Worm (Caenorhabditis elegans) whole organism, young adult: ENCODE data around the gene tre-4.

ENCODE experiments used
- B0336.3 ChIP-seq: fragments of 200-800 bp; sonication (Bioruptor generic); IDR thresholded peaks from 2 replicates; pipeline ENCODE4 v1.3.6; 2022; ENCODE audit warnings: missing genetic modification characterization, missing compliant biosample characterization
- F22D6.2 ChIP-seq: sonication (generic microtip); optimal IDR thresholded peaks from 2 replicates; lab custom pipeline; 2016; ENCODE audit warnings: mild to moderate bottlenecking, missing genetic modification characterization, missing compliant biosample characterization
- F23B12.7 ChIP-seq: sonication (generic microtip); optimal IDR thresholded peaks from 2 replicates; lab custom pipeline; 2017; ENCODE audit warnings: missing genetic modification characterization, mild to moderate bottlenecking, missing compliant biosample characterization, antibody characterized with exemption, moderate library complexity; ENCODE audit not compliant: insufficient read depth
- K12H6.12 ChIP-seq: fragments of 200-800 bp; sonication (Bioruptor generic); optimal IDR thresholded peaks from 2 replicates; lab custom pipeline; 2018; ENCODE audit warnings: mild to moderate bottlenecking, missing genetic modification characterization, missing compliant biosample characterization
- Y67H2A.10 ChIP-seq: fragments of 200-800 bp; sonication (Bioruptor generic); conservative IDR thresholded peaks from 2 replicates; pipeline ENCODE4 v1.3.6; 2022; ENCODE audit warnings: missing genetic modification reagents, missing genetic modification characterization, missing compliant biosample characterization
- Y79H2A.3 ChIP-seq: fragments of 200-800 bp; sonication (Bioruptor generic); conservative IDR thresholded peaks from 2 replicates; pipeline ENCODE4 v1.3.6; 2022; ENCODE audit warnings: missing genetic modification reagents, missing genetic modification characterization, missing compliant biosample characterization
- aptf-2 ChIP-seq: fragments of 200-800 bp; sonication (Bioruptor generic); conservative IDR thresholded peaks from 2 replicates; pipeline ENCODE4 v1.3.6; 2022; ENCODE audit warnings: missing genetic modification reagents, missing genetic modification characterization, missing compliant biosample characterization
- aptf-3 ChIP-seq: fragments of 200-800 bp; sonication (Bioruptor generic); IDR thresholded peaks from 2 replicates; pipeline ENCODE4 v1.3.6; 2022; ENCODE audit warnings: missing genetic modification characterization, missing compliant biosample characterization
- attf-3 ChIP-seq: fragments of 200-800 bp; sonication (Bioruptor generic); conservative IDR thresholded peaks from 2 replicates; pipeline ENCODE4 v1.3.6; 2022; ENCODE audit warnings: missing genetic modification reagents, missing genetic modification characterization, missing compliant biosample characterization
- ceh-27 ChIP-seq: fragments of 200-800 bp; sonication (Bioruptor generic); optimal IDR thresholded peaks from 2 replicates; lab custom pipeline; 2018; ENCODE audit warnings: mild to moderate bottlenecking, missing genetic modification characterization, moderate library complexity, missing compliant biosample characterization
- ceh-40 ChIP-seq: fragments of 200-800 bp; sonication (Bioruptor generic); IDR thresholded peaks from 2 replicates; pipeline ENCODE4 v1.3.6; 2022; ENCODE audit warnings: missing genetic modification characterization, missing compliant biosample characterization
- ceh-79 ChIP-seq: sonication (generic microtip); optimal IDR thresholded peaks from 2 replicates; lab custom pipeline; 2017; ENCODE audit warnings: mild to moderate bottlenecking, missing genetic modification characterization, missing compliant biosample characterization
- efl-1 ChIP-seq: fragments of 150-350 bp; optimal IDR thresholded peaks from 2 replicates; lab custom pipeline; 2014; ENCODE audit warnings: missing biosample characterization, missing genetic modification reagents, missing genetic modification characterization
- egl-44 ChIP-seq: fragments of 200-800 bp; sonication (Bioruptor generic); IDR thresholded peaks from 2 replicates; pipeline ENCODE4 v1.3.6; 2022; ENCODE audit warnings: missing genetic modification reagents, missing genetic modification characterization, missing compliant biosample characterization
- egrh-3 ChIP-seq: fragments of 200-800 bp; sonication (Bioruptor generic); IDR thresholded peaks from 2 replicates; pipeline ENCODE4 v1.3.6; 2022; ENCODE audit warnings: missing genetic modification reagents, missing genetic modification characterization, missing compliant biosample characterization
- ekl-4 ChIP-seq: fragments of 200-800 bp; sonication (Bioruptor generic); IDR thresholded peaks from 2 replicates; pipeline ENCODE4 v1.3.6; 2022; ENCODE audit warnings: missing genetic modification reagents, missing genetic modification characterization, missing compliant biosample characterization
- hmg-1.2 ChIP-seq: fragments of 200-800 bp; sonication (Bioruptor generic); IDR thresholded peaks from 2 replicates; pipeline ENCODE4 v1.3.6; 2022; ENCODE audit warnings: missing genetic modification reagents, missing genetic modification characterization, missing compliant biosample characterization
- hrde-1 ChIP-seq: sonication (generic microtip); optimal IDR thresholded peaks from 2 replicates; lab custom pipeline; 2016; ENCODE audit warnings: missing genetic modification characterization, mild to moderate bottlenecking, missing compliant biosample characterization, moderate library complexity, missing genotype, missing genetic modification reagents, borderline replicate concordance
- hsf-1 ChIP-seq: fragments of 200-800 bp; sonication (Bioruptor generic); IDR thresholded peaks from 2 replicates; pipeline ENCODE4 v1.3.6; 2022; ENCODE audit warnings: missing genetic modification reagents, missing genetic modification characterization, missing compliant biosample characterization
- let-526 ChIP-seq: fragments of 200-800 bp; sonication (Bioruptor generic); IDR thresholded peaks from 2 replicates; pipeline ENCODE4 v1.3.6; 2022; ENCODE audit warnings: missing genetic modification reagents, missing genetic modification characterization, missing compliant biosample characterization
- let-607 ChIP-seq, 2 experiments: fragments of 200-800 bp in 1 of 2; sonication (Bioruptor generic) in 1 of 2; sonication (generic microtip) in 1 of 2; optimal IDR thresholded peaks; 2 replicates each; lab custom pipeline; 2016 to 2018; ENCODE audit warnings: mild to moderate bottlenecking in 2 of 2, missing compliant biosample characterization in 2 of 2, missing genetic modification characterization in 2 of 2, moderate library complexity in 2 of 2, missing genotype in 1 of 2
- lin-35 ChIP-seq, 3 experiments: fragments of 150-350 bp in 2 of 3; sonication (generic microtip) in 1 of 3; optimal IDR thresholded peaks; 2 replicates each; lab custom pipeline; 2014 to 2018; ENCODE audit warnings: missing biosample characterization in 3 of 3, missing genetic modification characterization in 3 of 3, missing genetic modification reagents in 3 of 3
- madf-3 ChIP-seq: fragments of 200-800 bp; sonication (Bioruptor generic); IDR thresholded peaks from 2 replicates; pipeline ENCODE4 v1.3.6; 2022; ENCODE audit warnings: missing genetic modification reagents, missing genetic modification characterization, missing compliant biosample characterization
- madf-8 ChIP-seq: fragments of 200-800 bp; sonication (Bioruptor generic); conservative IDR thresholded peaks from 2 replicates; pipeline ENCODE4 v1.3.6; 2022; ENCODE audit warnings: missing genetic modification reagents, missing genetic modification characterization, missing compliant biosample characterization
- mcd-1 ChIP-seq: fragments of 200-800 bp; sonication (Bioruptor generic); IDR thresholded peaks from 2 replicates; pipeline ENCODE4 v1.3.6; 2022; ENCODE audit warnings: missing genetic modification reagents, missing genetic modification characterization, missing compliant biosample characterization
- mes-4 ChIP-seq: sonication (generic microtip); optimal IDR thresholded peaks from 2 replicates; lab custom pipeline; 2016; ENCODE audit warnings: missing genotype, missing genetic modification characterization, missing compliant biosample characterization
- nfya-2 ChIP-seq: fragments of 200-800 bp; sonication (Bioruptor generic); IDR thresholded peaks from 2 replicates; pipeline ENCODE4 v1.3.6; 2022; ENCODE audit warnings: missing genetic modification reagents, missing genetic modification characterization, missing compliant biosample characterization
- nhr-179 ChIP-seq: sonication (generic microtip); optimal IDR thresholded peaks from 2 replicates; lab custom pipeline; 2016; ENCODE audit warnings: mild to moderate bottlenecking, missing genetic modification characterization, missing compliant biosample characterization
- pha-4 ChIP-seq: fragments of 150-350 bp; sonication (generic microtip); optimal IDR thresholded peaks from 2 replicates; lab custom pipeline; 2014; ENCODE audit warnings: missing biosample characterization, missing genetic modification reagents, missing genetic modification characterization
- rec-8 ChIP-seq, 2 experiments: sonication (generic microtip); optimal IDR thresholded peaks; 2 replicates each; lab custom pipeline; 2016; ENCODE audit warnings: mild to moderate bottlenecking in 2 of 2, missing genetic modification characterization in 2 of 2, missing genetic modification reagents in 2 of 2, missing genotype in 2 of 2, missing biosample characterization in 1 of 2, missing compliant biosample characterization in 1 of 2, moderate library complexity in 1 of 2
- sdz-38 ChIP-seq: sonication (generic microtip); optimal IDR thresholded peaks from 2 replicates; lab custom pipeline; 2016; ENCODE audit warnings: missing genotype, missing genetic modification characterization, missing compliant biosample characterization
- tlf-1 ChIP-seq: fragments of 200-800 bp; sonication (Bioruptor generic); optimal IDR thresholded peaks from 2 replicates; lab custom pipeline; 2018; ENCODE audit warnings: mild to moderate bottlenecking, missing genetic modification characterization, missing compliant biosample characterization
- unc-62 ChIP-seq: fragments of 150-350 bp; optimal IDR thresholded peaks from 2 replicates; lab custom pipeline; 2014; ENCODE audit warnings: missing biosample characterization, missing genetic modification reagents, missing genetic modification characterization
- zfh-2 ChIP-seq: fragments of 200-800 bp; sonication (Bioruptor generic); conservative IDR thresholded peaks from 2 replicates; pipeline ENCODE4 v1.3.6; 2022; ENCODE audit warnings: missing genetic modification reagents, missing genetic modification characterization, missing compliant biosample characterization

The tre-4 gene

DNA sequence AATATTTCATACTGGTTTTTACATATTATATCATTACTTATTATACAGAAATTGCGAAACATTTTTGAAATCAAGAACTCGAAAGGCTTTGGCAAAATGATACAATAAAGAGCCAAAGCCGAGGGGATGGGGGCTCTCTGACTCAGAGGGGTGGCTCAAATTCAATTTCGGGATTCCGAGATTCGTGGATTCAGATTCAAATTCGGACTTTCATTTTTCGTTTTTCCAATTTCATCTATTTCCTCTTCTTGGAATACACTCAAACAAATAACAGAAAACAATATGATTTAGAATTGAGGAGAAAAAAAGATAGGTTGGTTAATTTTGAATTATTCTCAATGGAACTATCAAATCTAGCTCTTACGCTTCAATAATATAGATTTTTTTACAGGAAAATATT lies 27.1 kb downstream of the tre-4 start:
- TF ChIP-seq ekl-4 (no peak), ceh-40 (GFP tag; lab: Robert Waterston, UW) (no peak), egl-44 (no peak), tlf-1 (GFP tag; lab: Kevin White, UChicago) (no peak), hsf-1 (no peak), pha-4 (tag; lab: Kevin White, UChicago) (no peak), rec-8 (tag; optimal IDR thresholded peaks at IDR 0.05; lab: Kevin White, UChicago) (no peak), madf-3 (GFP tag; lab: Robert Waterston, UW) (no peak), F22D6.2 (no peak), aptf-2 (GFP tag; lab: Robert Waterston, UW) (no peak)

DNA sequence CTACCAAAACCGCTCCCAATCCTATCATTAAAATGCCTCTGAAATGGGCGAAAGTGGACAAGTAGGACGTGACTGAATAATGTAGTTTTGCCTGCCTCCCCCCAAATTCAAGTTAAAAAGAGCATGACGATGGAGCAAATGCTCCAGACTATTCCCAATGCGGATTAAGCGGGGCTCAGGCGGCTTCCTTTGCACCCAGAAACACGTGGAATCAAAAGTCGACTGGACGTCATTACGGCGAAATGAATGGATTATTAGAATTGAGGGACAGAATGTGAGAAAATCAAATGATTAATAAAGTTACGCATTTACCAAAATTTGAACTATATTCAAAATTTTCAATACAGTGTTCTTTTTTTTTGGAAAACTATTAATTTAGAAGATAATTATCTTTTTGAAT lies 28.0 kb downstream of the tre-4 start:
- TF ChIP-seq mcd-1 (GFP tag; lab: Robert Waterston, UW) (no peak), nhr-179 (no peak), mes-4 (tag; lab: Kevin White, UChicago) (no peak), hmg-1.2 (no peak), let-526 (GFP tag; lab: Robert Waterston, UW) (no peak), Y79H2A.3 (GFP tag; lab: Robert Waterston, UW) (no peak), F23B12.7 (tag; lab: Kevin White, UChicago) (no peak), nfya-2 (no peak), egrh-3 (GFP tag; lab: Robert Waterston, UW) (no peak), efl-1 (GFP tag; lab: Kevin White, UChicago) (no peak)

DNA sequence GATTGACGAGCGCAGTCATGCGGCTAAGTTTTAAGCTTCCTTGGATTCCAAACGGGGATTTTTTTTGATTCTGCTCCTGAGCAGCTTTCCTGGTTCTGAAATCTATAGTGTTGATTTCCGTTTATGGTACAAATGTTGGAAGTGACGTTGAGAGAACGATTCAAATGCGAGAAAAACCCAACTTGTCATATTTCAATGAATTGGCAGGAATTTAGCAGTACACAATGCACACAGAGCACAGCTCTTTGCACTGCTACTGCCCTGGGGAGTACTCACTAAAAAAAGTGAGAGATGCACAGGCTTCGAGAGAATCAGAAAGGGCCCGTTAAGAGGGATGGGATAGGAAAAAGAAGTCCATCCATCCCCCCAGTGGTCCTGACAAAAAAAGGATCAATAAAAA lies 28.6 kb downstream of the tre-4 start, which contains the start of gene sad-1:
TSS of gene sad-1 (minus strand) at position 101 of the 400 bp plus-strand sequence.
- TF ChIP-seq sdz-38 (tag; lab: Kevin White, UChicago): no peak

DNA sequence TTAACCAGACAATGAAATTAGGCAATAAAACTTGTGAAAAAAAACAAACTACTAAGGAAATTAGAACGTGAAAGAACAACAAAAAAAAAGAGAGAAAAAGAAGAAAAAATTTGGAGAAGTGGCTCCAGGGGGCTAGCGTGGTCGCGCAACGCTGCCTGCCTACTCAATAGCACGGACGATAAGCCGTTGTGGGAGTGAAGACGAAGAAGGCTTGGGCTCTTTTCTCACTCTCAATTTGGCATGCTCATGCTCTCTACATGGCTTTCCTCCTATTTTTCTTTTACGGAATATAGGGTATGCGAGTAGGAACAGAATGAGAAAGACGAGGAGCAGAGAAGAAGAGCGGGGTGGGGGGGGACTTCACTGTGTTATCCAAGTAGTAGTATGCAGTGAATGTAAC lies 30.3 kb downstream of the tre-4 start:
- TF ChIP-seq madf-8 (GFP tag; lab: Robert Waterston, UW): no peak
- TF ChIP-seq hmg-1.2: peak; percentile 36; the same call in 1 of the 2 replicates
- peak; percentile 32 for TF ChIP-seq K12H6.12 (tag; lab: Kevin White, UChicago)
- peak in 1 of 3 experiments; percentile 45 for TF ChIP-seq lin-35 (GFP tag; optimal IDR thresholded peaks at IDR 0.05; lab: Kevin White, UChicago)
- TF ChIP-seq B0336.3 (GFP tag; lab: Robert Waterston, UW): no peak
- peak; percentile 46; the same call in 1 of the 2 replicates for TF ChIP-seq zfh-2 (GFP tag; lab: Robert Waterston, UW)

DNA sequence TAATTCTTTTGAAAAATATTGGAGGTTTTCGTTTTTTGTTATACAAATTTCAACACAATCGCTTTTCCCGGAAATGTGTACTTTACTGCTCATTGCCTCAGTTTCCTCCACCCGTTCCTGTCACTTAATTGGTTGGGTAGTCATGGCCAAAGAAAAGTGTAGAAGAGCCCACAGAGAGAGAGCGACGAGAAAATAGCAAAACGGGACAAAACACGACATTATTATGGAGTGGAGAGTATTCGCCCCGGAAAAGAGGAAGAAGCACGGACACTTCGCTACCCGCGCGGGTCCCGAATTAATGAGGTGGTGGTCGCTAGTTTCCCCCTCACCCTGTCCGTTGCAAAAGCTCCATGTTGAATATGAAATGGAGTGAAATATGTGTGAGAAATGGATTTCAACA lies 31.9 kb downstream of the tre-4 start:
- TF ChIP-seq zfh-2 (GFP tag; lab: Robert Waterston, UW): peak; percentile 41; the same call in 1 of the 2 replicates
- TF ChIP-seq attf-3: 0 out of 2 replicates have a peak, but pooled peaks have one; percentile 12
- no peak for TF ChIP-seq hmg-1.2

DNA sequence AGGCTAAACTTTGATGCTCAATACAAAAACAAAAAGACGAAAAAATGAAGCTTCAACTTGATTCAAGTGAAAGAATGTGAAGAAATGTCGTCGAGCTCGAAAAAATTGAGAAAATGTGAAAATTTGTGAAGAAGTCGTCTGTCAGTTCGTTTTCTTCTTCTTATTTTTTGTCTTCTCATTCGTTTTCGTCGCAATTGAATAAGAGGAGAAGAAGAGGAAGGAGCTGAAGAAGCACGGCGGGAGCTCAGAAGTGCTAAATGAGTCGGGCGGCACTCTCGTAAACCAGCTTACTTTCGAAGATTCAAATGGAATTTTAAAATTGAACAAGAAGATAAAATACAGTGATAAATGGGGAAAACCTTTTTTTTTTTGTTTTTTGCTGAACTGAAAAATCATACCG lies 33.2 kb downstream of the tre-4 start:
- no peak for TF ChIP-seq let-607 (tag; optimal IDR thresholded peaks at IDR 0.05; lab: Kevin White, UChicago)
- TF ChIP-seq egrh-3 (GFP tag; lab: Robert Waterston, UW): no peak
- TF ChIP-seq ceh-27 (GFP tag; lab: Kevin White, UChicago): no peak
- TF ChIP-seq Y67H2A.10: no peak
- TF ChIP-seq Y79H2A.3 (GFP tag; lab: Robert Waterston, UW): no peak
- TF ChIP-seq hrde-1: no peak
- no peak for TF ChIP-seq unc-62 (GFP tag; lab: Kevin White, UChicago)
- no peak for TF ChIP-seq ceh-79 (tag; lab: Kevin White, UChicago)
- TF ChIP-seq aptf-3: no peak
